Worm (Caenorhabditis elegans): ENCODE data around the gene zyx-1.

The zyx-1 gene

DNA sequence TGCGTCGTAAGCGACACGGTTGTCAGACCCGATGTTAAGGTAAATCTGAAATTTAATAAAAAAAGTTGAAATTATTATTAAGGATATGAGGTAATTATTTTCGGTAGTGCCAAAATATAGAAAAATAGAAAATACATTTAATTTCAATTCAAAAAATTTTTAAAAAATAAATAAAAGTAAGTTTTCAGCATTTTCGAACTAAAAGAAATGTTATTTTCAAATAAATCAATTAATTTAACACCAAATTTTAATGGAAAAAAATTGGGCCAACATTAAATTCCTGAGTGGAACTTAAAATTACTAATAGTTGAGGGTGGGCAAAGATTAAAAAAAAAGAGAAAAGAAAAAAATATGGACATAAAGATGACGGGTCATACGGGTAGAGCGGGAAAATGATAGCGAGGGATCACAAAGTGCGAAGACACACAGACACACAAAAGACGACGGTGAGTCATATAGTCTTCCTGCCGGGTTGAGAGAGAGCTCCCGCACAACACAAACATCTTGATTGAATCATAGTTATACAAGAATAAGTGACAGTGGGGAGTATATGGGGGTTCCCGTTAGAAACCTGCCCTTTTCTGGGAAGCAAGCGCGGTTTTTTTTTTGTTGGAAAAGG, 30.8 kb upstream of the zyx-1 start, which contains the start of gene max-2:
Gene max-2, minus strand, starts transcription at position 51 of the 619 bp plus-strand sequence.
- no peak for TF ChIP-seq tbx-8 (GFP tag; optimal IDR thresholded peaks at IDR 0.05)
- no peak for TF ChIP-seq ceh-43 (GFP tag; optimal IDR thresholded peaks at IDR 0.05)
- no peak for TF ChIP-seq nhr-28 (tag; optimal IDR thresholded peaks at IDR 0.05)
- no peak for TF ChIP-seq ztf-11 (tag; optimal IDR thresholded peaks at IDR 0.05)
- TF ChIP-seq flh-1 (GFP tag; optimal IDR thresholded peaks at IDR 0.05): no peak
- TF ChIP-seq nhr-237 (tag; optimal IDR thresholded peaks at IDR 0.05): no peak
- TF ChIP-seq nhr-12 (tag; optimal IDR thresholded peaks at IDR 0.05): no peak
- no peak for TF ChIP-seq lin-32 (GFP tag; optimal IDR thresholded peaks at IDR 0.05)
- TF ChIP-seq M03D4.4 (tag; optimal IDR thresholded peaks at IDR 0.05): no peak
- TF ChIP-seq elt-3 (tag; optimal IDR thresholded peaks at IDR 0.05): no peak

DNA sequence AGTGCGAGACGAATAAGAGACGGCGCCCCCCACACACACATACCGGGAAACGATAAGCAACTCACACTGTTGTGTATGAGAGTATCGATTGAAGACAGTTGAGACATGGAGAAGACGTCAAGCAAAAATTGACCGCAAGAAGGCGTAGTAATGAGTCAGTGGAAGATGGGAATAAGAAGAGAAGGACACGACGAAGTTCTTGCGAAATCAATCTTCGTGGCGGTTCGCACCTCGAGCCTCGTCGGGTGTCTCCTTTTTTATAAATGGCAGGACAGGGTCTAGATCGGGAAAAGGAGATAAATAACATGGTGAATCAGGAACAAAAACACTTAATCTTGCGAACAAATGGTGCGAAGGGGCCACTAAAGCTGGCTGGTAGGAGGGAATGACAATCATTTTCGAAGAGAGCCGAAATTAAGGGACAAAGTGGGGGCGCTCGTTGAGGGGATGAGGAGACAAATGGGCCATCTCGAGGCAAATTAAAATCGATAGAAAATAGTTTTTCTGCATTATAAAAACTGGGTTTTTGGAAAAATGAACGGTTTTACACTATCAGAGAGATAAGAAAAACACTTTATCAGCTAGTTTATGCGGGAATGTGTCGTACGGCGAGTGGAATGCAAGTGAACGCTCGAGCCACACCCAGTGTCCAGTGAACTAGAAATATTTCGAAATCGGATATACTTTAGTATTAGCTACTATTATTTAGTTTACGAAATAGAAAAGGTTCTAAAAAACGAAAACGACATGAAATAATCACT, 27.2 kb upstream of the zyx-1 start:
- TF ChIP-seq elt-3 (tag; optimal IDR thresholded peaks at IDR 0.05) (no peak), snpc-4 (tag; optimal IDR thresholded peaks at IDR 0.05) (no peak), nhr-2 (tag; optimal IDR thresholded peaks at IDR 0.05) (no peak), blmp-1 (tag; optimal IDR thresholded peaks at IDR 0.05) (no peak), M03D4.4 (tag; optimal IDR thresholded peaks at IDR 0.05) (no peak), sptf-1 (tag; optimal IDR thresholded peaks at IDR 0.05) (no peak)

DNA sequence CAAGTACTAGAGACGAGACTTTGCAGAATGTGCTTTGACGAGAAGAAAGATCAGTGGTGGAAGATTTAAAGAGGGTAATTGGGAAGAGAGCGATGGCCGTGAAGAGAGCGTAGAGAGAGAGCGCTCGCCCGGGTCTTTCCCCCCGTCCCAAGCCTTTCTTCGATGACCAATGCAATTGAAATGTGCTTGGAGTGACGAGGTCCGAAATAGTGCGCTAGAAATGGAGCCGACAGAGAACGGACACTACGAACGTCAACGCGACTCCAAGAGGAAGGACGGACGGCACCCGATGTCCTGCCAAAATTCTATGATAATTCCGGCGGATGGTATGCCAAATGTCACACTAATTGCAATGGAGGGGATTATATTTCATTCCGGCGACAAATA, 26.7 kb upstream of the zyx-1 start:
- peak; percentile 33 for TF ChIP-seq ces-1 (GFP tag; optimal IDR thresholded peaks at IDR 0.05)
- TF ChIP-seq zip-8 (tag; optimal IDR thresholded peaks at IDR 0.05): no peak
- peak; percentile 24 for TF ChIP-seq hlh-1 (tag; optimal IDR thresholded peaks at IDR 0.05)
- no peak for TF ChIP-seq ceh-83 (GFP tag; optimal IDR thresholded peaks at IDR 0.05)
- TF ChIP-seq ham-2 (GFP tag; optimal IDR thresholded peaks at IDR 0.05): peak; percentile 9
- TF ChIP-seq cnd-1 (tag; optimal IDR thresholded peaks at IDR 0.05): peak; percentile 53
- TF ChIP-seq sptf-1 (tag; optimal IDR thresholded peaks at IDR 0.05): peak; percentile 21
- peak; percentile 36 for TF ChIP-seq unc-120 (tag; optimal IDR thresholded peaks at IDR 0.05; ENCODE audit: poor library complexity, severe bottlenecking)
- TF ChIP-seq unc-62 (GFP tag; optimal IDR thresholded peaks at IDR 0.05): peak; percentile 35

DNA sequence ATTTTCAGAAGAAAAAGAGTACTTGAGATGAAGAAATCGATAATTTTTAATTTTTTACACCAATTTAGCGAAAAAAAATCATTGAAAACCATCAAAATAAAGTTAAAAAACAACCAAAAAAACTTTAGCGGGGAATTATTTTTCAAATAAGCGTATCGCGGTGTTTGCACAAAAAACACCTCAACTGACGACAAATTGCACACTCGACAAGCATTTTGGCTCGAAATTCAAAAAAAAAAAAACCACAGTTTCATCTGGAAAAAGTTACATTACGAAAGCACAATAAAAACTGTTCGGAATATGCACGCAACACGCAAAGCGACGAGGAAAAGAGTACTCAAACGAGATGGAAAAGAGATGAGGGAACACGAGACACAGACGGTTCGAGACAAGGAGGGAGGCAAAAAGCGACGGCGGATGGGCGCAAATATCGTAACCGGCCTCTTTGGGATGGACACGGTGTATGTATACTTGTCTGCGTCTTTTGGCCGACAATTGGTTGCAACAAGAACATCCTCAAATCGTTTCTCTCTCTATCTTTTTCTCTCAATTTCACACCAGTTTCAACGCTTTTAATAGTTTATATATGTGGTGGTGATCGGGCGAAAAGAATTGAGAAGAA, 26.0 kb upstream of the zyx-1 start:
- TF ChIP-seq blmp-1 (tag; optimal IDR thresholded peaks at IDR 0.05): no peak
- peak; percentile 39 for TF ChIP-seq pha-4 (tag; optimal IDR thresholded peaks at IDR 0.05)
- no peak for TF ChIP-seq hlh-1 (tag; optimal IDR thresholded peaks at IDR 0.05)
- TF ChIP-seq ceh-43 (GFP tag; optimal IDR thresholded peaks at IDR 0.05): no peak
- no peak for TF ChIP-seq lin-32 (GFP tag; optimal IDR thresholded peaks at IDR 0.05)
- peak; percentile 3 for TF ChIP-seq ham-2 (GFP tag; optimal IDR thresholded peaks at IDR 0.05)
- TF ChIP-seq mab-5 (tag; optimal IDR thresholded peaks at IDR 0.05): peak; percentile 33
- no peak for TF ChIP-seq zip-8 (tag; optimal IDR thresholded peaks at IDR 0.05)
- TF ChIP-seq sem-2 (GFP tag; optimal IDR thresholded peaks at IDR 0.05): no peak
- TF ChIP-seq unc-120 (tag; optimal IDR thresholded peaks at IDR 0.05; ENCODE audit: poor library complexity, severe bottlenecking): peak; percentile 65
- no peak for TF ChIP-seq unc-39 (tag; optimal IDR thresholded peaks at IDR 0.05)
- TF ChIP-seq unc-62 (GFP tag; optimal IDR thresholded peaks at IDR 0.05): peak; percentile 4
- peak; percentile 37 for TF ChIP-seq nhr-237 (tag; optimal IDR thresholded peaks at IDR 0.05)
- TF ChIP-seq ceh-39 (tag; optimal IDR thresholded peaks at IDR 0.05): no peak
- no peak for TF ChIP-seq snpc-4 (tag; optimal IDR thresholded peaks at IDR 0.05)
- no peak for TF ChIP-seq sptf-1 (tag; optimal IDR thresholded peaks at IDR 0.05)
- TF ChIP-seq bed-3 (GFP tag; optimal IDR thresholded peaks at IDR 0.05): no peak
- peak; percentile 40 for TF ChIP-seq mep-1 (tag; optimal IDR thresholded peaks at IDR 0.05)
- TF ChIP-seq lsy-2 (tag; optimal IDR thresholded peaks at IDR 0.05): peak; percentile 31
- TF ChIP-seq elt-1 (tag; optimal IDR thresholded peaks at IDR 0.05; ENCODE audit: borderline replicate concordance, insufficient read depth): peak; percentile 20
- no peak for TF ChIP-seq flh-1 (GFP tag; optimal IDR thresholded peaks at IDR 0.05)
- peak; percentile 53 for TF ChIP-seq lin-13 (tag; optimal IDR thresholded peaks at IDR 0.05)
- TF ChIP-seq ztf-11 (tag; optimal IDR thresholded peaks at IDR 0.05): no peak
- TF ChIP-seq nhr-76 (tag; optimal IDR thresholded peaks at IDR 0.05): no peak
- TF ChIP-seq nhr-2 (tag; optimal IDR thresholded peaks at IDR 0.05): no peak
- peak; percentile 18 for TF ChIP-seq ces-1 (GFP tag; optimal IDR thresholded peaks at IDR 0.05)
- TF ChIP-seq ceh-83 (GFP tag; optimal IDR thresholded peaks at IDR 0.05): no peak
- TF ChIP-seq drap-1 (GFP tag; optimal IDR thresholded peaks at IDR 0.05): no peak

Data from whole organism, mixed stage, embryonic.